Worm (Caenorhabditis elegans) whole organism, L1 larva: Measurements from ENCODE around the gene Y69A2AR.51.

ENCODE experiments used
- ama-1 ChIP-seq: fragments of 150-350 bp; optimal IDR thresholded peaks from 2 replicates; lab custom pipeline; 2014
- efl-1 ChIP-seq, 4 experiments: fragments of 150-350 bp; optimal IDR thresholded peaks in 3 of 4; peaks in 1 of 4; 1 replicate in 1 of 4; 2 replicates in 3 of 4; lab custom pipeline; 2014; ENCODE audit warnings: missing biosample characterization in 2 of 4, missing genetic modification characterization in 2 of 4, missing genetic modification reagents in 2 of 4
- elt-3 ChIP-seq, 6 experiments: fragments of 150-350 bp in 1 of 6; sonication (generic microtip); optimal IDR thresholded peaks; 2 replicates each; lab custom pipeline; 2017 to 2018; ENCODE audit warnings: missing biosample characterization in 6 of 6, missing genetic modification characterization in 6 of 6, inconsistent platforms in 1 of 6
- lin-15B ChIP-seq: fragments of 150-350 bp; sonication (generic microtip); optimal IDR thresholded peaks from 3 replicates; lab custom pipeline; 2014; ENCODE audit warnings: missing biosample characterization, missing genetic modification characterization
- mep-1 ChIP-seq: fragments of 150-350 bp; optimal IDR thresholded peaks from 2 replicates; lab custom pipeline; 2014; ENCODE audit warnings: missing biosample characterization, missing genetic modification characterization
- nhr-11 ChIP-seq: fragments of 150-350 bp; optimal IDR thresholded peaks from 2 replicates; lab custom pipeline; 2014; ENCODE audit warnings: missing biosample characterization, missing genetic modification characterization
- sptf-1 ChIP-seq: fragments of 150-350 bp; optimal IDR thresholded peaks from 2 replicates; lab custom pipeline; 2014; ENCODE audit warnings: missing biosample characterization, missing genetic modification characterization
- tbx-2 ChIP-seq: sonication (generic microtip); optimal IDR thresholded peaks from 2 replicates; lab custom pipeline; 2016; ENCODE audit warnings: missing genetic modification characterization, missing compliant biosample characterization

DNA sequence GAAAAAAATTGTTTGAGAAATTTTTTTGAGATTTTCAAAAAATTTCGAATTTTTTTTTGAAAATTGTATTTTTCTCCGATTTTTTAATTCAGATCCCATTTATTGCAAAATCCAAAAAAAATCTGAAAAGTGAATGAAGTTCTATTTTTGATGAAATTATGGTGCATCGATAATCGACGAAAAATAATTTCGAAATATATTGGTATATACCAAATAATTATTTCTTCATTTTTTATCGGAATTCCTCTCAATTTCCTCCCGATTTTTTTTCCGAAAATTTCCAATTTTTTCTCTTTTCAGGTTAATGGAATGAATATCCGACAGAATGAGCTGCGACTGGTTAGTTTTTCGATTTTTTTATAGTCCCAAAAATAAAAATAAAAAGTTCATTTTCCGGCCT, 28.6 kb downstream of the Y69A2AR.51 start, which contains the start of gene epg-9:
- TF ChIP-seq sptf-1 (tag; lab: Kevin White, UChicago) (no peak), mep-1 (no peak), ama-1 (lab: Kevin White, UChicago) (no peak), tbx-2 (tag; lab: Kevin White, UChicago) (no peak), lin-15B (tag; lab: Kevin White, UChicago) (no peak), elt-3 (tag; optimal IDR thresholded peaks at IDR 0.05; lab: Kevin White, UChicago) (no peak), nhr-11 (no peak), efl-1 (optimal IDR thresholded peaks at IDR 0.05; lab: Kevin White, UChicago) (no peak), efl-1 (GFP tag; optimal IDR thresholded peaks at IDR 0.05 in 1 of 2; lab: Kevin White, UChicago) (no peak)
